Fruit fly (Drosophila melanogaster) whole organism, wandering third instar larva: ENCODE results near the gene TpnC25D.

Experiments
- Abd-B ChIP-seq: fragments of >200 bp; optimal IDR thresholded peaks from 2 replicates; lab custom pipeline; 2017; ENCODE audit warnings: missing biosample characterization, missing genetic modification characterization
- CG32264 ChIP-seq: fragments of 200-800 bp; sonication (Bioruptor generic); optimal IDR thresholded peaks from 2 replicates; lab custom pipeline; 2016; ENCODE audit warnings: missing biosample characterization, missing genetic modification characterization
- CG9705 ChIP-seq: fragments of 200-800 bp; sonication (Bioruptor generic); optimal IDR thresholded peaks from 2 replicates; lab custom pipeline; 2018; ENCODE audit warnings: missing biosample characterization, mild to moderate bottlenecking, missing genetic modification characterization
- CrebA ChIP-seq: fragments of 200-800 bp; sonication (Bioruptor generic); optimal IDR thresholded peaks from 2 replicates; lab custom pipeline; 2016; ENCODE audit warnings: missing biosample characterization, mild to moderate bottlenecking, missing genetic modification characterization, borderline replicate concordance
- Dfd ChIP-seq: fragments of >200 bp; optimal IDR thresholded peaks from 2 replicates; lab custom pipeline; 2017; ENCODE audit warnings: missing biosample characterization, missing genetic modification characterization
- Dif ChIP-seq: fragments of 200-275, 200-300 bp; sonication (Bioruptor generic); optimal IDR thresholded peaks from 2 replicates; lab custom pipeline; 2018; ENCODE audit warnings: missing biosample characterization, missing genetic modification characterization; ENCODE audit not compliant: partially characterized antibody
- GATAd ChIP-seq: sonication (Bioruptor generic); optimal IDR thresholded peaks from 2 replicates; lab custom pipeline; 2016; ENCODE audit warnings: missing biosample characterization, missing genetic modification characterization
- HLH106 ChIP-seq: fragments of 200-800 bp; optimal IDR thresholded peaks from 3 replicates; lab custom pipeline; 2019; ENCODE audit warnings: missing biosample characterization, mild to moderate bottlenecking, missing genetic modification characterization, moderate library complexity
- Hnf4 ChIP-seq: fragments of 200-800 bp; sonication (Bioruptor generic); optimal IDR thresholded peaks from 2 replicates; lab custom pipeline; 2016; ENCODE audit warnings: missing biosample characterization, mild to moderate bottlenecking, missing genetic modification characterization
- Hr78 ChIP-seq: fragments of >200 bp; optimal IDR thresholded peaks from 2 replicates; lab custom pipeline; 2017; ENCODE audit warnings: missing biosample characterization, missing genetic modification characterization
- Hr83 ChIP-seq: fragments of 200-300 bp; sonication (Bioruptor generic); optimal IDR thresholded peaks from 2 replicates; lab custom pipeline; 2016; ENCODE audit warnings: missing biosample characterization, mild to moderate bottlenecking, missing genetic modification characterization, moderate library complexity; ENCODE audit not compliant: poor library complexity, severe bottlenecking
- Jra ChIP-seq: sonication (Bioruptor generic); optimal IDR thresholded peaks from 2 replicates; lab custom pipeline; 2016; ENCODE audit warnings: missing biosample characterization, missing genetic modification characterization
- Mio ChIP-seq: sonication (Bioruptor generic); optimal IDR thresholded peaks from 2 replicates; lab custom pipeline; 2016; ENCODE audit warnings: missing biosample characterization, missing genetic modification characterization
- Myc ChIP-seq: fragments of >200 bp; optimal IDR thresholded peaks from 2 replicates; lab custom pipeline; 2017
- N ChIP-seq: fragments of >200 bp; optimal IDR thresholded peaks from 2 replicates; lab custom pipeline; 2018; ENCODE audit warnings: missing biosample characterization, missing external identifiers, missing genetic modification characterization
- OdsH ChIP-seq: fragments of 200-800 bp; sonication (Bioruptor generic); optimal IDR thresholded peaks from 2 replicates; lab custom pipeline; 2016; ENCODE audit warnings: missing biosample characterization, mild to moderate bottlenecking, missing genetic modification characterization
- Rel ChIP-seq, 2 experiments: fragments of 200-800 bp; sonication (Bioruptor generic) in 1 of 2; optimal IDR thresholded peaks; 2 replicates in 1 of 2; 3 replicates in 1 of 2; lab custom pipeline; 2016 to 2019; ENCODE audit warnings: mild to moderate bottlenecking in 2 of 2, missing biosample characterization in 2 of 2, missing genetic modification characterization in 2 of 2, moderate library complexity in 1 of 2
- Sp1 ChIP-seq: fragments of 200-800 bp; sonication (Bioruptor generic); optimal IDR thresholded peaks from 3 replicates; lab custom pipeline; 2019; ENCODE audit warnings: missing biosample characterization, mild to moderate bottlenecking, missing genetic modification characterization, moderate library complexity
- Vsx2 ChIP-seq: fragments of 200-300, 225-300 bp; sonication (Bioruptor generic); optimal IDR thresholded peaks from 2 replicates; lab custom pipeline; 2018; ENCODE audit warnings: missing biosample characterization, missing genetic modification characterization; ENCODE audit not compliant: partially characterized antibody
- br ChIP-seq: fragments of 200-800 bp; sonication (Bioruptor generic); optimal IDR thresholded peaks from 2 replicates; lab custom pipeline; 2016; ENCODE audit warnings: missing biosample characterization, missing genetic modification characterization
- brk ChIP-seq: fragments of 200-800 bp; sonication (Bioruptor generic); optimal IDR thresholded peaks from 2 replicates; lab custom pipeline; 2016; ENCODE audit warnings: missing biosample characterization, mild to moderate bottlenecking, missing genetic modification characterization
- dl ChIP-seq, 2 experiments: fragments of 175-275, 200-275 bp in 1 of 2; fragments of 200-275 bp in 1 of 2; sonication (Bioruptor generic); optimal IDR thresholded peaks; lab custom pipeline; 2018; ENCODE audit warnings: mild to moderate bottlenecking in 2 of 2, missing biosample characterization in 2 of 2, missing genetic modification characterization in 2 of 2, moderate library complexity in 2 of 2; ENCODE audit not compliant: partially characterized antibody in 2 of 2, insufficient read depth in 1 of 2
- dmrt93B ChIP-seq: fragments of 200-800 bp; sonication (Bioruptor generic); optimal IDR thresholded peaks from 2 replicates; lab custom pipeline; 2018; ENCODE audit warnings: missing biosample characterization, mild to moderate bottlenecking, missing genetic modification characterization
- dsf ChIP-seq: sonication (Bioruptor generic); optimal IDR thresholded peaks from 2 replicates; lab custom pipeline; 2016; ENCODE audit warnings: missing biosample characterization, missing genetic modification characterization, borderline replicate concordance
- ey ChIP-seq: fragments of 200-800 bp; sonication (Bioruptor generic); optimal IDR thresholded peaks from 2 replicates; lab custom pipeline; 2016; ENCODE audit warnings: missing biosample characterization, missing genetic modification characterization
- foxo ChIP-seq, 2 experiments: fragments of 200-800 bp; sonication (Bioruptor generic); optimal IDR thresholded peaks; 2 replicates in 1 of 2; 3 replicates in 1 of 2; lab custom pipeline; 2016 to 2017; ENCODE audit warnings: missing biosample characterization in 2 of 2, missing genetic modification characterization in 2 of 2
- fru ChIP-seq: fragments of 200-800 bp; sonication (Bioruptor generic); optimal IDR thresholded peaks from 3 replicates; lab custom pipeline; 2016; ENCODE audit warnings: missing biosample characterization, mild to moderate bottlenecking, missing genetic modification characterization
- h ChIP-seq: fragments of 200-800 bp; sonication (Bioruptor generic); optimal IDR thresholded peaks from 3 replicates; lab custom pipeline; 2016; ENCODE audit warnings: missing biosample characterization, mild to moderate bottlenecking, missing genetic modification characterization
- jim ChIP-seq: fragments of 175-275, 200-325 bp; sonication (Bioruptor generic); optimal IDR thresholded peaks from 2 replicates; lab custom pipeline; 2016; ENCODE audit warnings: missing biosample characterization, mild to moderate bottlenecking, missing genetic modification characterization
- lola ChIP-seq: fragments of >200 bp; optimal IDR thresholded peaks from 2 replicates; lab custom pipeline; 2017; ENCODE audit warnings: missing biosample characterization, missing genetic modification characterization
- pan ChIP-seq: fragments of >200 bp; optimal IDR thresholded peaks from 2 replicates; lab custom pipeline; 2017
- psq ChIP-seq: fragments of 200-800 bp; sonication (Bioruptor generic); optimal IDR thresholded peaks from 3 replicates; lab custom pipeline; 2017; ENCODE audit warnings: missing biosample characterization, mild to moderate bottlenecking, missing genetic modification characterization, moderate library complexity
- rgr ChIP-seq: fragments of 200-800 bp; sonication (Bioruptor generic); optimal IDR thresholded peaks from 3 replicates; lab custom pipeline; 2016; ENCODE audit warnings: missing biosample characterization, mild to moderate bottlenecking, missing genetic modification characterization
- sage ChIP-seq: fragments of 200-800 bp; sonication (Bioruptor generic); optimal IDR thresholded peaks from 2 replicates; lab custom pipeline; 2016; ENCODE audit warnings: missing biosample characterization, mild to moderate bottlenecking, missing genetic modification characterization
- sv ChIP-seq: fragments of 200-800 bp; sonication (Bioruptor generic); optimal IDR thresholded peaks from 3 replicates; lab custom pipeline; 2016; ENCODE audit warnings: missing biosample characterization, missing genetic modification characterization
- tai ChIP-seq: sonication (Bioruptor generic); optimal IDR thresholded peaks from 2 replicates; lab custom pipeline; 2016; ENCODE audit warnings: missing biosample characterization, missing genetic modification characterization
- usp ChIP-seq: fragments of >200 bp; optimal IDR thresholded peaks from 2 replicates; lab custom pipeline; 2017; ENCODE audit warnings: missing biosample characterization, missing genetic modification characterization
- woc ChIP-seq: sonication (Bioruptor generic); optimal IDR thresholded peaks from 2 replicates; lab custom pipeline; 2016; ENCODE audit warnings: missing biosample characterization, mild to moderate bottlenecking, missing genetic modification characterization

The TpnC25D gene

dm6 chr2L:5260267-5260666, 43.8 kb downstream of the TpnC25D start:
- TF ChIP-seq psq (GFP tag; lab: Kevin White, UChicago) (no peak), Sp1 (no peak), rgr (GFP tag; lab: Kevin White, UChicago) (no peak), OdsH (GFP tag; lab: Kevin White, UChicago) (no peak), pan (lab: Kevin White, UChicago) (no peak), CG9705 (GFP tag; lab: Kevin White, UChicago) (no peak), Abd-B (GFP tag; lab: Kevin White, UChicago) (no peak), dsf (GFP tag; lab: Kevin White, UChicago) (no peak), sv (GFP tag; lab: Kevin White, UChicago) (no peak)

- peak; percentile 84 for TF ChIP-seq CG9705 (GFP tag; lab: Kevin White, UChicago)
- no peak for TF ChIP-seq Dfd
- TF ChIP-seq Hr83: no peak
- peak; percentile 85 for TF ChIP-seq ey
- TF ChIP-seq GATAd: no peak
- no peak for TF ChIP-seq usp (GFP tag; lab: Kevin White, UChicago)
- TF ChIP-seq OdsH (GFP tag; lab: Kevin White, UChicago): peak; percentile 85
- TF ChIP-seq Myc: no peak
- TF ChIP-seq Sp1: peak; percentile 86
- no peak for TF ChIP-seq Vsx2
- TF ChIP-seq br (GFP tag; lab: Kevin White, UChicago): peak; percentile 92
- TF ChIP-seq woc (GFP tag; lab: Kevin White, UChicago): peak; percentile 91
- peak; percentile 66 for TF ChIP-seq dmrt93B (GFP tag; lab: Kevin White, UChicago)
- TF ChIP-seq pan (lab: Kevin White, UChicago): no peak
- peak; percentile 92 for TF ChIP-seq HLH106 (tag; lab: Kevin White, UChicago)
- TF ChIP-seq rgr (GFP tag; lab: Kevin White, UChicago): peak; percentile 90
- no peak for TF ChIP-seq Mio (GFP tag; lab: Kevin White, UChicago)
- no peak for TF ChIP-seq N (GFP tag; lab: Kevin White, UChicago)
- no peak for TF ChIP-seq Abd-B (GFP tag; lab: Kevin White, UChicago)
- no peak for TF ChIP-seq Hr78 (GFP tag; lab: Kevin White, UChicago)
- TF ChIP-seq jim (GFP tag; lab: Kevin White, UChicago): no peak
- TF ChIP-seq lola (GFP tag; lab: Kevin White, UChicago): no peak
- peak; percentile 85 for TF ChIP-seq sage (GFP tag; lab: Kevin White, UChicago)
- TF ChIP-seq Jra (GFP tag; lab: Kevin White, UChicago): peak; percentile 71
- peak; percentile 66 for TF ChIP-seq Rel (GFP tag; optimal IDR thresholded peaks at IDR 0.05; lab: Kevin White, UChicago)
- TF ChIP-seq Rel (tag; optimal IDR thresholded peaks at IDR 0.05; lab: Kevin White, UChicago): peak; percentile 70
- TF ChIP-seq h: peak; percentile 92
- peak; percentile 90 for TF ChIP-seq fru (GFP tag; lab: Kevin White, UChicago)
- TF ChIP-seq CG32264 (GFP tag; lab: Kevin White, UChicago): peak; percentile 83
- TF ChIP-seq tai: peak; percentile 63
- peak; percentile 84 for TF ChIP-seq Hnf4 (GFP tag; lab: Kevin White, UChicago)
- TF ChIP-seq sv (GFP tag; lab: Kevin White, UChicago): no peak
- no peak for TF ChIP-seq dl (GFP tag; optimal IDR thresholded peaks at IDR 0.05; lab: Kevin White, UChicago; ENCODE audit: insufficient read depth in 1 of 2, partially characterized antibody in 2 of 2)
- peak; percentile 84 for TF ChIP-seq brk (GFP tag; lab: Kevin White, UChicago)
- peak; percentile 86 for TF ChIP-seq psq (GFP tag; lab: Kevin White, UChicago)
- TF ChIP-seq dsf (GFP tag; lab: Kevin White, UChicago): peak; percentile 32
- TF ChIP-seq Dif (GFP tag; lab: Kevin White, UChicago): no peak
- TF ChIP-seq CrebA (GFP tag; lab: Kevin White, UChicago): no peak
- TF ChIP-seq foxo (GFP tag; optimal IDR thresholded peaks at IDR 0.05; lab: Kevin White, UChicago): peak; percentile 38 to 91
Measured at dm6 chr2L:5261223-5261984, 44.9 kb downstream of the TpnC25D start.
